Worm (Caenorhabditis elegans) whole organism, L4/young adult: Measurements from ENCODE around the gene W07B8.4.
A peak's percentile ranks its signal among the peaks of the same experiment; 100 is the strongest.

ENCODE experiments used
- W03F9.2 ChIP-seq: fragments of 150-350 bp; optimal IDR thresholded peaks from 2 replicates; lab custom pipeline; 2014; ENCODE audit warnings: missing biosample characterization, missing genetic modification characterization
- dao-5 ChIP-seq: sonication (generic microtip); optimal IDR thresholded peaks from 2 replicates; lab custom pipeline; 2016; ENCODE audit warnings: missing genotype, missing genetic modification characterization, moderate library complexity, missing compliant biosample characterization
- him-1 ChIP-seq: sonication (generic microtip); optimal IDR thresholded peaks from 2 replicates; lab custom pipeline; 2016; ENCODE audit warnings: missing genotype, missing genetic modification reagents, missing genetic modification characterization, missing compliant biosample characterization

The W07B8.4 gene

ce11 chrV:1153925-1154324, 22.2 kb upstream of the W07B8.4 start:
- TF ChIP-seq dao-5 (tag; lab: Kevin White, UChicago), result no peak
- no peak for TF ChIP-seq W03F9.2 (tag; lab: Kevin White, UChicago)
- TF ChIP-seq him-1 (tag; lab: Kevin White, UChicago), result peak; percentile 54

ce11 chrV:1153387-1153786, 21.7 kb upstream of the W07B8.4 start:
- no peak for TF ChIP-seq W03F9.2 (tag; lab: Kevin White, UChicago)
- TF ChIP-seq him-1 (tag; lab: Kevin White, UChicago), result no peak
- no peak for TF ChIP-seq dao-5 (tag; lab: Kevin White, UChicago)

DNA sequence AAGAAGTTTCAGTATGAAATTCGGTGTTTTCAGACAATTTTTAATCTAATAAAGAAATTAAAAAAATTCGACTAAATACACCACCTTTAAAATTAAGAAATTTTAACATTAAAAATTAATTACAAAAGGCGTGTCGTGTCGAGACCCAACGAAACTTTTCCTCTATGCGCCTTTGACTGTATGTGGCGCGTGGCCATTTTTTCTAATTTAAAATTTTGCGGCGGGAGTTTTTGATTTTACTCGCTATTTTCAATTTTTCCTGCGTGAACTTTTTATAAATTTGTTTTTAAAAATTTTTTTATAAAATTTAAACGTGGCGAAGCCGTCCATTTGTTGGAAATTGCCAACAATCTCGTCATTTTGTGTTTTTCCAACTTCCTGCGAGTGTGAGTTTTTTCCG, 21.0 kb upstream of the W07B8.4 start:
- no peak for TF ChIP-seq W03F9.2 (tag; lab: Kevin White, UChicago)
- no peak for TF ChIP-seq him-1 (tag; lab: Kevin White, UChicago)
- TF ChIP-seq dao-5 (tag; lab: Kevin White, UChicago), result no peak

ce11 chrV:1151830-1152229, 20.1 kb upstream of the W07B8.4 start:
- no peak for TF ChIP-seq W03F9.2 (tag; lab: Kevin White, UChicago)
- no peak for TF ChIP-seq him-1 (tag; lab: Kevin White, UChicago)
- no peak for TF ChIP-seq dao-5 (tag; lab: Kevin White, UChicago)

DNA sequence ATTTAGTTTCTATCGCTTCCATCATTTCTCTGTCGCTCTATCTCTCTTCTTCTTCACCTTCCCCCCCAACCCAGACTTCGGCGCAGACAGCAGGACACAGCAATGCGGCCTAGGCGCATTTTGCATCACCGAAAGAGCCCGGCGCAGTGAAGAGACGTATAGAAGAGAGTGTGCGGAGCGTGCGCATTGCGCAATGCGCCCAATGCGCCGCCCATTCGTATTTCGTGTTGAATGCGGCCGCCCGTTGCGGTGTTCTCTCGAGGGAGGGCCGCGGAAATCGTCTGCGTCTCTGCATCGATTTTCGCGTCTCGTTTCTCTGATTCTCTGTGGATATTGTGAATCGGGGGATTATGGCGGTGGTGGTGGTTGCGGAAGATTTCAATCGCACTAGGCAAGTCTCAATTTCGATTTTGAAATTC, 19.6 kb upstream of the W07B8.4 start:
- TF ChIP-seq him-1 (tag; lab: Kevin White, UChicago), result peak; percentile 99
- TF ChIP-seq dao-5 (tag; lab: Kevin White, UChicago), result peak; percentile 87
- peak; percentile 63 for TF ChIP-seq W03F9.2 (tag; lab: Kevin White, UChicago)

DNA sequence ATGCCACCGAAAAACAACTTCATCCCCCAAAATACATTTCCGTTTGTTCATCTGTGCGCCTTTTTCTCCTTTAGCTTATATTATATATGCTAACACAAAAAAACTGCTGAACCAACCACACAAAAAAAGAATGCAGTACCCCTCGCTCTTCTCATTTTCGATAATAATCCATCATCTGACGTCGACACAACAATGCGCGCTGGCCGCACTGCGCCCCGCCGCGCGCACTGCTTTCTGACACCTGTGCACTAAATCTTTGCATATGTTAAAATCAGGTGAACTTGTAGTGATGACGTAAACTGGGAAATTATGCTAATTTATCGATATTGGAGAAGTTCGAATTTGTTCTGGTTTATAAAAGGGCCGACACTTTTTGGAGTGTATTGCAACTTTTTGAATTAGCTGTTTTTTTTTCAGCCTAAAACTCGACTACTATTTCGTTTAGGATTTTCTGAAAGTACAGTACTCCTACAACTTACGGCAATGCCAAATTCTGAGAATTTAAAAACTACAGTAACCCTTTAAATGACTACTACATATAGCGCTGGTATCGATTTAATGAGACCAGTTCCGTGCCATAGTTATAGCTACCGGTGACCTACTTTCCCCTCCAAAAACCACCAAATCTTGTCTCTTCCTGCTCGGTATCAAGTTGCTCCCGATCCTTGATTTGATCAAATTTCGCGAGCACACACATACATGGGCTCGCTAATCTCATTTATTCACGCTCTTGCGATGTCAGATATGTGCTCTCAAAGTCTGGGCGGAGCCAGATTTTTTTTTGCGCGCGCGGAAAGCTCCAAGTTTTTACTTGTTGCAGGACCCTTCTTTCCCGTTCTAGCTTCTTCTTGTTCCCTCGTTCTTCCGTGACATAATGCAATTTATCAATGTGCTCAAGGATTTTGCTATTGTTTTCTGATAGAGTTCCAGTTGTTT, 18.3 kb upstream of the W07B8.4 start:
- TF ChIP-seq W03F9.2 (tag; lab: Kevin White, UChicago) (no peak), him-1 (tag; lab: Kevin White, UChicago) (no peak), dao-5 (tag; lab: Kevin White, UChicago) (no peak)

DNA sequence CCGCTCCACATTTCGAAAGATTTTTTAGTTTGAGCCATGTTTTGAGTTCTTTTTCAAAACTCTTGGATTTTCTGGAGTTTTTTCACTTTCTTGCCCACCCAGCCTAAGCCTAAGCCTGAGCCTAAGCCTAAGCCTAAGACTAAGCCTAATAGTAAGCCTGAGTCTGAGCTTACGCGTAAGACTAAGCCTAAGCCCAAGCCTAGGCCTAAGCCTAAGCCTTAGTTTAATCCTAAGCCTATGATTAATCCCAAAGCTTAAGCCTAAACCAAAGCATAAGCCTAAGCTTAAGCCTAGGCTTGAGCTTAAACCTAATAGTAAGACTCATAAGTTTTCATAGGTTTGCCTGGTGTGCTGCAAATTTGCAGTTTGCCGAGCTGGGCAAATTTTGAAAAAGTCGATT, 10.5 kb upstream of the W07B8.4 start:
- no peak for TF ChIP-seq W03F9.2 (tag; lab: Kevin White, UChicago)
- TF ChIP-seq dao-5 (tag; lab: Kevin White, UChicago), result no peak
- no peak for TF ChIP-seq him-1 (tag; lab: Kevin White, UChicago)

DNA sequence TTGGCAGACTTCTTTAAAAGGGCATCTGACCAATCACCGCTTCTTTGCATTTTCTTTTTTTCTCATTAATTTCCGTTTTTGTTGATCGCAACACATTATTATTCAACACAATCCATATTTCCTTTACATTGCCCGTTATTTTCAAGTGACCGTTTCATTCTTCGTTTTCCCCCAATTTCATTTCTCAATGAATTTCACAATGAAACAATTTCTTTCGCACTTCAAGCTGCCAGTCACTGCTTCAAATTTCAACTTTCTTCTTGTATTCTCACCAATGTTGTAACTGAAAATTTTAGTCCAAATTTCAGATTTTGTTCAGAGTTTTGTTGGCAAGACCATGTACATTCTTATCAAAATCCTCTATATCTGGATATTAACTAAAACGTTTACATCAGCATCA, 9.7 kb upstream of the W07B8.4 start, which contains the start of gene cutl-22:
Gene cutl-22 (plus strand): TSS at position 301 of the 400 bp plus-strand sequence.
- TF ChIP-seq dao-5 (tag; lab: Kevin White, UChicago) (no peak), him-1 (tag; lab: Kevin White, UChicago) (no peak), W03F9.2 (tag; lab: Kevin White, UChicago) (no peak)

DNA sequence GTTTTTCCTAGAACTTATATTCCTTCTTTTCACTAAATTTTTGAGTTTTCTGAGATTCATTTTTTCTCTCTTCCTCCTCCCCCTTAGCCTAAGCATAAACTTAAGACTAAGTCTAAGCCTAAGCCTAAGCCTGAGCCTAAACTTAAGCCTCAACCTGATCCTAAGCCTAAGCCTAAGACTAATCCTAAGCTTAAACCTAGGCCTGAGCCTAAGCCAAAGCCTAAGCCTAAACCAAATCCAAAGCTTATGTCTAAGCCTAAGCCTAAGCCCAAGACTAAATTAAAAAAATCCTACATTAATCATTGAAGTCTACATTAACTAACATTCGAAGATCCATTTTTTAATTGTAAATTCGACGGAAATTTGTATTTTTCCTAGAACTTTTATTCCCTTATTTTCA, 9.1 kb upstream of the W07B8.4 start:
- no peak for TF ChIP-seq W03F9.2 (tag; lab: Kevin White, UChicago)

- TF ChIP-seq W03F9.2 (tag; lab: Kevin White, UChicago), result no peak
- TF ChIP-seq him-1 (tag; lab: Kevin White, UChicago), result no peak
- no peak for TF ChIP-seq dao-5 (tag; lab: Kevin White, UChicago)
These were observed 2.6 kb upstream of the W07B8.4 start, which contains the start of gene cpr-8 for ce11 chrV:1134302-1134701. cpr-8 (plus strand) TSS chrV:1134602.

DNA sequence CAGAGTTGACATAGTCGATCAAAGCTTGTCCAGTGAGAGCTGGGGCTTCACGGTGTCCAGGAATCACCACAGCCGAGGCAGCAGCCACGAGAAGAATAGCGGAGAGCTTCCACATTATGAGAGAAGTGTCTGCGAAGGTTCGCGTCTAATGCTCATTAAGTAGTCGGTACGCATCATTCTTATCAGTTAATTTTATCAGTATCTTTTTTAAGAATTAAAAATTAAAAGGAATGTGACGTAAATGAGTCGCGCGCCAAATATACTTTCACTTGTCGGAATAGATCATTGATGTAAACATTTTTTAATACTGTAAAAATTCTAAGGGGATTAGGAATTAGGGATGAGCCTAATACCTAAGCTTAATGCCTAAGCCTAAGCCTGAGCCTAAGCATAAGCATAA, 2.1 kb upstream of the W07B8.4 start, which contains the start of gene cpr-5:
Gene cpr-5 (minus strand): TSS at position 197 of the 400 bp plus-strand sequence.
- TF ChIP-seq W03F9.2 (tag; lab: Kevin White, UChicago) (no peak), him-1 (tag; lab: Kevin White, UChicago) (no peak), dao-5 (tag; lab: Kevin White, UChicago) (no peak)

DNA sequence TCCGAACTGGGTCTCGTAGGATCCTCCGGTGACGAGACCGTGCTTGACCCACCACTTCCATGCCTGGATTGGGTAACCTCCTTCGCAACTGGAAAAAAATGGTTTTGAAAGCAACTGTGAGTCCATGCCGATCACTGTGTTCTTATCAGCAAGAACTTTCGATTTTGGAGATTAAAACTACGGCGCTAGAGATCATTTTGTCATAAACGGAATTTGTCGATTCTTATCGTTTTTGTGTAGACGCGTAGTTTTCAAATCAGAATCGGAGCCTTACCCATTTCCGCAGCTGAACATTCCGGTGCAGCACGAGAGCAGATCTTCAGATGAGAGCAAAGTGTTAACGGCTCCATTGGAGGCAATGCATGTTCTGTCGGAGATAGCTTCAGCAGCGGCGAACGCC, 1.5 kb upstream of the W07B8.4 start:
- no peak for TF ChIP-seq him-1 (tag; lab: Kevin White, UChicago)
- TF ChIP-seq W03F9.2 (tag; lab: Kevin White, UChicago), result no peak
- no peak for TF ChIP-seq dao-5 (tag; lab: Kevin White, UChicago)

- no peak for TF ChIP-seq dao-5 (tag; lab: Kevin White, UChicago)
- no peak for TF ChIP-seq him-1 (tag; lab: Kevin White, UChicago)
- TF ChIP-seq W03F9.2 (tag; lab: Kevin White, UChicago), result no peak
These were observed 11.6 kb downstream of the W07B8.4 start for ce11 chrV:1120101-1120500.

DNA sequence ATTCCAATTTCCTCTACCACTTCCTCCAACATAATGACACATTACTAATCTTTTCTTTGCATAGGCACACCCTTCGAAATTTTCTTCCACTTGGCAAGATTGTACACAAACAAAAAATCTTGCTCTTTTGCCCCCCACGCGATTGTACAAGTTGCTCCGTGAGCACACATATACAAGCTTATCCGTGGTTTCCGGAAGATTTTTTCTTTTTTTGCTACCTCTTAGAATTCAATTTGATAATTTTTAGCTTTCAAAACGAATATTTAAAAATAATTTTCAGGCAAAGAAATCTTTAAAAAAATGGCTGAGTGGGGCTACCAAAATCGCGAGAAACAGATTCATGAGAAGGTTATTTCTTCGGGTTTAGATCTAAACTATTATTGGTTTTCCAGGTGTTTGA, 19.1 kb downstream of the W07B8.4 start, which contains the start of gene Y50D4B.1:
Gene Y50D4B.1 (plus strand): TSS at position 301 of the 400 bp plus-strand sequence.
- TF ChIP-seq him-1 (tag; lab: Kevin White, UChicago), result no peak
- no peak for TF ChIP-seq dao-5 (tag; lab: Kevin White, UChicago)
- no peak for TF ChIP-seq W03F9.2 (tag; lab: Kevin White, UChicago)
